Worm (Caenorhabditis elegans): ENCODE measurements around the gene Y9C9A.8.

- TF ChIP-seq lsy-2 (tag; optimal IDR thresholded peaks at IDR 0.05) = no peak
- no peak for TF ChIP-seq nhr-25 (tag; optimal IDR thresholded peaks at IDR 0.05)
- TF ChIP-seq lin-39 (tag; optimal IDR thresholded peaks at IDR 0.05) = no peak
- no peak for TF ChIP-seq snpc-4 (tag; optimal IDR thresholded peaks at IDR 0.05)
- TF ChIP-seq nhr-12 (tag; optimal IDR thresholded peaks at IDR 0.05) = no peak
- TF ChIP-seq unc-62 (GFP tag; optimal IDR thresholded peaks at IDR 0.05) = no peak
- TF ChIP-seq mab-5 (tag; optimal IDR thresholded peaks at IDR 0.05) = no peak
- TF ChIP-seq nhr-237 (tag; optimal IDR thresholded peaks at IDR 0.05) = no peak
- TF ChIP-seq mdl-1 (tag; optimal IDR thresholded peaks at IDR 0.05) = no peak
- no peak for TF ChIP-seq nhr-11 (tag; optimal IDR thresholded peaks at IDR 0.05)
- TF ChIP-seq R02D3.7 (tag; optimal IDR thresholded peaks at IDR 0.05) = no peak
Observed at ce11 chrIV:4969419-4969818, 39.3 kb downstream of the Y9C9A.8 start, which contains the start of gene Y9C9A.13.

All from whole organism, L2 larva.